Fruit fly (Drosophila melanogaster) whole organism, embryonic: ENCODE data around the gene tws.

ENCODE experiments used
- CG15011 ChIP-seq: fragments of 200-800 bp; sonication (Bioruptor generic); optimal IDR thresholded peaks from 3 replicates; lab custom pipeline; 2018; ENCODE audit warnings: missing biosample characterization, mild to moderate bottlenecking, missing genetic modification characterization
- CG17385 ChIP-seq: fragments of 200-800 bp; sonication (Bioruptor generic); optimal IDR thresholded peaks from 3 replicates; lab custom pipeline; 2018; ENCODE audit warnings: missing biosample characterization, mild to moderate bottlenecking, missing genetic modification characterization
- YL-1 ChIP-seq: fragments of 200-800 bp; sonication (Bioruptor generic); optimal IDR thresholded peaks from 3 replicates; lab custom pipeline; 2017; ENCODE audit warnings: missing biosample characterization, mild to moderate bottlenecking, missing genetic modification characterization
- dmrt99B ChIP-seq: fragments of 200-800 bp; sonication (Bioruptor generic); optimal IDR thresholded peaks from 2 replicates; lab custom pipeline; 2018; ENCODE audit warnings: missing biosample characterization, mild to moderate bottlenecking, missing genetic modification characterization, moderate library complexity
- fd3F ChIP-seq: fragments of 200-800 bp; sonication (Bioruptor generic); optimal IDR thresholded peaks from 2 replicates; lab custom pipeline; 2018; ENCODE audit warnings: missing biosample characterization, mild to moderate bottlenecking, missing genetic modification characterization, moderate library complexity
- onecut ChIP-seq: fragments of 200-800 bp; sonication (Bioruptor generic); IDR thresholded peaks from 2 replicates; pipeline ENCODE4 v1.3.6; 2022; ENCODE audit warnings: missing biosample characterization, missing genetic modification characterization

- TF ChIP-seq CG17385 (no peak), fd3F (GFP tag; lab: Kevin White, UChicago) (no peak), YL-1 (GFP tag; lab: Kevin White, UChicago) (no peak), dmrt99B (tag; lab: Kevin White, UChicago) (no peak), onecut (GFP tag; lab: Robert Waterston, UW) (no peak), CG15011 (no peak)
Observed at dm6 chr3R:10106796-10107195, 32.8 kb downstream of the tws start.
